Fruit fly (Drosophila melanogaster) whole organism, embryonic: ENCODE results near the gene gukh.

Experiments
- CG10209 ChIP-seq: fragments of 200-800 bp; sonication (Bioruptor generic); optimal IDR thresholded peaks from 3 replicates; lab custom pipeline; 2017; ENCODE audit warnings: missing biosample characterization, mild to moderate bottlenecking, missing genetic modification characterization, missing genetic modification reagents
- CG13296 ChIP-seq: fragments of 200-800 bp; sonication (Bioruptor generic); optimal IDR thresholded peaks from 3 replicates; lab custom pipeline; 2018; ENCODE audit warnings: missing biosample characterization, mild to moderate bottlenecking, missing genetic modification characterization
- CG13424 ChIP-seq: fragments of 200-800 bp; sonication (Bioruptor generic); optimal IDR thresholded peaks from 2 replicates; lab custom pipeline; 2019; ENCODE audit warnings: missing biosample characterization, mild to moderate bottlenecking, missing genetic modification characterization, moderate library complexity
- CG13894 ChIP-seq: fragments of 200-800 bp; sonication (Bioruptor generic); optimal IDR thresholded peaks from 3 replicates; lab custom pipeline; 2018; ENCODE audit warnings: missing biosample characterization, mild to moderate bottlenecking, missing genetic modification characterization, moderate library complexity
- CG15514 ChIP-seq: fragments of 200-800 bp; sonication (Bioruptor generic); optimal IDR thresholded peaks from 3 replicates; lab custom pipeline; 2017; ENCODE audit warnings: missing biosample characterization, missing genetic modification characterization, mild to moderate bottlenecking, moderate library complexity, missing genetic modification reagents
- CG18262 ChIP-seq: fragments of 200-800 bp; optimal IDR thresholded peaks from 3 replicates; lab custom pipeline; 2019; ENCODE audit warnings: missing biosample characterization, mild to moderate bottlenecking, missing genetic modification characterization, moderate library complexity
- CG2712 ChIP-seq: fragments of 200-800 bp; optimal IDR thresholded peaks from 3 replicates; lab custom pipeline; 2019; ENCODE audit warnings: missing biosample characterization, mild to moderate bottlenecking, missing genetic modification characterization, moderate library complexity
- CG30403 ChIP-seq: fragments of 200-800 bp; sonication (Bioruptor generic); optimal IDR thresholded peaks from 3 replicates; lab custom pipeline; 2016; ENCODE audit warnings: missing biosample characterization, missing genetic modification characterization
- CG31224 ChIP-seq: fragments of 200-800 bp; sonication (Bioruptor generic); IDR thresholded peaks from 2 replicates; pipeline ENCODE4 v1.3.6; 2022; ENCODE audit warnings: missing biosample characterization, missing genetic modification characterization
- CG31388 ChIP-seq: fragments of 200-800 bp; sonication (Bioruptor generic); optimal IDR thresholded peaks from 2 replicates; lab custom pipeline; 2016; ENCODE audit warnings: missing biosample characterization, missing genetic modification characterization
- CG3281 ChIP-seq: fragments of 200-800 bp; sonication (Bioruptor generic); optimal IDR thresholded peaks from 3 replicates; lab custom pipeline; 2017; ENCODE audit warnings: missing biosample characterization, mild to moderate bottlenecking, missing genetic modification characterization
- CG6683 ChIP-seq: fragments of 200-800 bp; sonication (Bioruptor generic); optimal IDR thresholded peaks from 2 replicates; lab custom pipeline; 2017; ENCODE audit warnings: missing biosample characterization, mild to moderate bottlenecking, missing genetic modification characterization, missing genetic modification reagents
- CG6791 ChIP-seq: fragments of 200-800 bp; sonication (Bioruptor generic); IDR thresholded peaks from 3 replicates; pipeline ENCODE4 v1.3.6; 2022; ENCODE audit warnings: missing biosample characterization, missing genetic modification characterization; ENCODE audit not compliant: partially characterized antibody
- CG6854 ChIP-seq: fragments of 200-800 bp; sonication (Bioruptor generic); optimal IDR thresholded peaks from 3 replicates; lab custom pipeline; 2017; ENCODE audit warnings: missing biosample characterization, mild to moderate bottlenecking, missing genetic modification characterization
- CG9215 ChIP-seq: fragments of 200-800 bp; sonication (Bioruptor generic); IDR thresholded peaks from 2 replicates; pipeline ENCODE4 v1.3.6; 2022; ENCODE audit warnings: missing biosample characterization, missing genetic modification characterization
- CG9609 ChIP-seq: fragments of 200-800 bp; sonication (Bioruptor generic); optimal IDR thresholded peaks from 3 replicates; lab custom pipeline; 2016; ENCODE audit warnings: missing biosample characterization, missing genetic modification characterization
- CG9727 ChIP-seq: fragments of 200-800 bp; sonication (Bioruptor generic); optimal IDR thresholded peaks from 3 replicates; lab custom pipeline; 2017; ENCODE audit warnings: missing biosample characterization, mild to moderate bottlenecking, missing genetic modification characterization
- CG9932 ChIP-seq: fragments of 200-800 bp; sonication (Bioruptor generic); IDR thresholded peaks from 2 replicates; pipeline ENCODE4 v1.3.6; 2022; ENCODE audit warnings: missing biosample characterization, missing genetic modification characterization
- CkIIα-i1 ChIP-seq: fragments of 200-800 bp; sonication (Bioruptor generic); IDR thresholded peaks from 2 replicates; pipeline ENCODE4 v1.3.6; 2022; ENCODE audit warnings: missing biosample characterization, missing genetic modification characterization
- CoRest ChIP-seq: fragments of 200-800 bp; sonication (Bioruptor generic); optimal IDR thresholded peaks from 3 replicates; lab custom pipeline; 2018; ENCODE audit warnings: missing biosample characterization, mild to moderate bottlenecking, missing genetic modification characterization, moderate library complexity
- D19B ChIP-seq: fragments of 200-800 bp; sonication (Bioruptor generic); optimal IDR thresholded peaks from 2 replicates; lab custom pipeline; 2017; ENCODE audit warnings: missing biosample characterization, mild to moderate bottlenecking, missing genetic modification characterization
- Fer2 ChIP-seq: fragments of 200-800 bp; sonication (Bioruptor generic); optimal IDR thresholded peaks from 2 replicates; lab custom pipeline; 2018; ENCODE audit warnings: missing biosample characterization, mild to moderate bottlenecking, missing genetic modification characterization, moderate library complexity
- Hr3 ChIP-seq: fragments of 200-800 bp; sonication (Bioruptor generic); optimal IDR thresholded peaks from 3 replicates; lab custom pipeline; 2016; ENCODE audit warnings: missing biosample characterization, missing genetic modification characterization
- Hr51 ChIP-seq, 2 experiments: fragments of 200-800 bp; sonication (Bioruptor generic); optimal IDR thresholded peaks; 2 replicates in 1 of 2; 3 replicates in 1 of 2; lab custom pipeline; 2016 to 2018; ENCODE audit warnings: missing biosample characterization in 2 of 2, missing genetic modification characterization in 2 of 2, mild to moderate bottlenecking in 1 of 2, moderate library complexity in 1 of 2
- Pdp1 ChIP-seq, 2 experiments: fragments of 200-800 bp; sonication (Bioruptor generic); optimal IDR thresholded peaks; 3 replicates each; lab custom pipeline; 2016; ENCODE audit warnings: missing biosample characterization in 2 of 2, missing genetic modification characterization in 2 of 2, mild to moderate bottlenecking in 1 of 2, moderate library complexity in 1 of 2
- Ssrp ChIP-seq: fragments of 200-800 bp; sonication (Bioruptor generic); optimal IDR thresholded peaks from 2 replicates; lab custom pipeline; 2018; ENCODE audit warnings: missing biosample characterization, mild to moderate bottlenecking, missing genetic modification characterization, moderate library complexity
- Stat92E ChIP-seq, 3 experiments: fragments of >200 bp in 2 of 3; fragments of 200-800 bp in 1 of 3; sonication (Bioruptor generic) in 1 of 3; optimal IDR thresholded peaks; 2 replicates each; lab custom pipeline; 2017 to 2019; ENCODE audit warnings: missing biosample characterization in 3 of 3, missing genetic modification characterization in 3 of 3, mild to moderate bottlenecking in 1 of 3, moderate library complexity in 1 of 3
- Xrp1 ChIP-seq: fragments of 200-800 bp; sonication (Bioruptor generic); IDR thresholded peaks from 2 replicates; pipeline ENCODE4 v1.3.6; 2022; ENCODE audit warnings: missing biosample characterization, missing genetic modification characterization
- ato ChIP-seq: fragments of 200-800 bp; sonication (Bioruptor generic); IDR thresholded peaks from 2 replicates; pipeline ENCODE4 v1.3.6; 2022; ENCODE audit warnings: missing biosample characterization, missing genetic modification characterization; ENCODE audit not compliant: partially characterized antibody
- btn ChIP-seq: fragments of 200-800 bp; sonication (Bioruptor generic); optimal IDR thresholded peaks from 2 replicates; lab custom pipeline; 2016; ENCODE audit warnings: missing biosample characterization, missing genetic modification characterization
- caup ChIP-seq: fragments of 200-800 bp; sonication (Bioruptor generic); optimal IDR thresholded peaks from 3 replicates; lab custom pipeline; 2017; ENCODE audit warnings: missing biosample characterization, mild to moderate bottlenecking, missing genetic modification characterization, moderate library complexity; ENCODE audit not compliant: severe bottlenecking
- chinmo ChIP-seq: fragments of 200-800 bp; sonication (Bioruptor generic); IDR thresholded peaks from 4 replicates; pipeline ENCODE4 v1.3.6; 2022; ENCODE audit warnings: missing biosample characterization, missing genetic modification characterization; ENCODE audit not compliant: partially characterized antibody
- dmrt99B ChIP-seq: fragments of 200-800 bp; sonication (Bioruptor generic); optimal IDR thresholded peaks from 2 replicates; lab custom pipeline; 2018; ENCODE audit warnings: missing biosample characterization, mild to moderate bottlenecking, missing genetic modification characterization, moderate library complexity
- dpn ChIP-seq, 2 experiments: fragments of 200-800 bp; sonication (Bioruptor generic); optimal IDR thresholded peaks; 3 replicates each; lab custom pipeline; 2016; ENCODE audit warnings: missing biosample characterization in 2 of 2, missing genetic modification characterization in 2 of 2
- ems ChIP-seq: fragments of 200-800 bp; sonication (Bioruptor generic); optimal IDR thresholded peaks from 3 replicates; lab custom pipeline; 2016; ENCODE audit warnings: missing biosample characterization, missing genetic modification characterization
- exex ChIP-seq: fragments of 200-800 bp; sonication (Bioruptor generic); optimal IDR thresholded peaks from 4 replicates; lab custom pipeline; 2018; ENCODE audit warnings: missing biosample characterization, mild to moderate bottlenecking, missing genetic modification characterization, moderate library complexity
- hkb ChIP-seq, 2 experiments: fragments of 200-800 bp in 1 of 2; fragments of >200 bp in 1 of 2; sonication (Bioruptor generic) in 1 of 2; IDR thresholded peaks in 1 of 2; optimal IDR thresholded peaks in 1 of 2; 2 replicates each; pipeline versions ENCODE4 v1.3.6 to Lab custom; 2017 to 2022; ENCODE audit warnings: missing biosample characterization in 1 of 2, missing genetic modification characterization in 1 of 2
- insv ChIP-seq, 2 experiments: fragments of 200-800 bp; sonication (Bioruptor generic); optimal IDR thresholded peaks; 3 replicates each; lab custom pipeline; 2016 to 2018; ENCODE audit warnings: missing biosample characterization in 2 of 2, missing genetic modification characterization in 2 of 2
- lilli ChIP-seq: fragments of 200-800 bp; sonication (Bioruptor generic); optimal IDR thresholded peaks from 3 replicates; lab custom pipeline; 2016; ENCODE audit warnings: missing biosample characterization, missing genetic modification characterization
- lmd ChIP-seq: fragments of 200-800 bp; sonication (Bioruptor generic); IDR thresholded peaks from 2 replicates; pipeline ENCODE4 v1.3.6; 2022; ENCODE audit warnings: missing biosample characterization, missing genetic modification characterization
- nerfin-2 ChIP-seq: fragments of 200-800 bp; sonication (Bioruptor generic); IDR thresholded peaks from 2 replicates; pipeline ENCODE4 v1.3.6; 2022; ENCODE audit warnings: missing biosample characterization, missing genetic modification characterization; ENCODE audit not compliant: partially characterized antibody
- salm ChIP-seq: fragments of 200-800 bp; sonication (Bioruptor generic); optimal IDR thresholded peaks from 2 replicates; lab custom pipeline; 2018; ENCODE audit warnings: missing biosample characterization, mild to moderate bottlenecking, missing genetic modification characterization
- scrt ChIP-seq: fragments of 200-800 bp; sonication (Bioruptor generic); optimal IDR thresholded peaks from 2 replicates; lab custom pipeline; 2018; ENCODE audit warnings: missing biosample characterization, mild to moderate bottlenecking, missing genetic modification characterization, moderate library complexity
- sd ChIP-seq: fragments of 200-800 bp; sonication (Bioruptor generic); optimal IDR thresholded peaks from 3 replicates; lab custom pipeline; 2018; ENCODE audit warnings: missing biosample characterization, mild to moderate bottlenecking, missing genetic modification characterization, moderate library complexity
- seq ChIP-seq: fragments of 200-800 bp; sonication (Bioruptor generic); IDR thresholded peaks from 2 replicates; pipeline ENCODE4 v1.3.6; 2022; ENCODE audit warnings: missing biosample characterization, missing genetic modification characterization
- slp2 ChIP-seq: fragments of 200-800 bp; sonication (Bioruptor generic); optimal IDR thresholded peaks from 2 replicates; lab custom pipeline; 2016; ENCODE audit warnings: missing biosample characterization, missing genetic modification characterization
- tin ChIP-seq: fragments of 200-800 bp; sonication (Bioruptor generic); optimal IDR thresholded peaks from 3 replicates; lab custom pipeline; 2016; ENCODE audit warnings: missing biosample characterization, missing genetic modification characterization

gukh gene

DNA sequence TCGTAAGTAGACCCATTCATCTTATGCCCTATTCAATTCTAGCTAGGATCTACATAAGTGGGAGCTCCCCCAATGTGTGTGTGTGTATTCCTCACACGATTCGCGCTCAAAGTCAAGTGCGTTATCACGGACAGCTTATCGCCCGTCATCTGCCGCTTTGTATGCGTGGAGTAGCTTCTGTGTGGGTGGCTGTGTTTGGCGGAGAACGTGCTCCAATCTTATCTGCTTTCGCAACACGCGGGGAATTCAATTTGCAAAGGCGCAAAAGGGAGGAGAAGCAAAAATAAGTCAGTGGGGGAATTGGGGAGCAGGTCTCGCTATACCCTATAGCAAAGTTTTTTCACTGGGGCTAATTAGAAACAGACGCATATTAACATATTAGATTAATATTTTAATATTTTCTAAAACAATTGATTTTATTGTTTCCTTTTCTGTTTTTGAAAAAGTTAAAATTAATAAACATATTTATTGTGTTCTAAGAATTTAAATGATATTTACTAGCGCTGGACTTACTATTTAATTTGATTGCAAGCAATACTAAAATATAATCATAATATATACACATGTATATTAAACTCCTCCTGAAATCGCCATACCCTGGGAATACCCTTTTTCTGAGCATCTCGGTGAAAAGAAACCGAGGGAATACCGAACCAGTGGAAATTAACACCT, 1.4 kb downstream of the gukh start (continued):
- TF ChIP-seq D19B: peak; percentile 85
- no peak for TF ChIP-seq CkIIα-i1
- no peak for TF ChIP-seq Pdp1 (GFP tag; optimal IDR thresholded peaks at IDR 0.05; lab: Kevin White, UChicago)
- TF ChIP-seq exex: peak; percentile 3
- TF ChIP-seq Xrp1 (GFP tag; lab: Robert Waterston, UW): peak; percentile 33; the same call in 1 of the 2 replicates
- peak; percentile 46 for TF ChIP-seq lilli (GFP tag; lab: Kevin White, UChicago)
- no peak for TF ChIP-seq ems (GFP tag; lab: Kevin White, UChicago)
- peak; percentile 20 for TF ChIP-seq CG13894 (tag; lab: Kevin White, UChicago)
- TF ChIP-seq CG13424 (tag; lab: Kevin White, UChicago): no peak
- TF ChIP-seq dmrt99B: peak; percentile 54
- TF ChIP-seq CG9932: peak; percentile 52; the same call in 1 of the 2 replicates
- TF ChIP-seq scrt (GFP tag; lab: Kevin White, UChicago): peak; percentile 12
- peak; percentile 36 for TF ChIP-seq CG10209
- peak; percentile 38 for TF ChIP-seq CG6683 (GFP tag; lab: Kevin White, UChicago)
- peak; percentile 2 for TF ChIP-seq CG18262 (tag; lab: Kevin White, UChicago)
- TF ChIP-seq btn (GFP tag; lab: Kevin White, UChicago): no peak
- no peak for TF ChIP-seq hkb (optimal IDR thresholded peaks at IDR 0.05; lab: Kevin White, UChicago)
- TF ChIP-seq hkb (GFP tag; IDR thresholded peaks at IDR 0.05; lab: Robert Waterston, UW): no peak
- TF ChIP-seq Ssrp: no peak
- TF ChIP-seq CG31388 (GFP tag; lab: Kevin White, UChicago): no peak
- TF ChIP-seq CG6791 (GFP tag; lab: Robert Waterston, UW): no peak
- no peak for TF ChIP-seq slp2
- no peak for TF ChIP-seq ato (GFP tag; lab: Robert Waterston, UW)
- TF ChIP-seq lmd: peak; percentile 16; the same call in 1 of the 2 replicates
- no peak for TF ChIP-seq seq (GFP tag; lab: Robert Waterston, UW)
- TF ChIP-seq sd: peak; percentile 45
- TF ChIP-seq CG30403 (GFP tag; lab: Kevin White, UChicago): peak; percentile 54
- no peak for TF ChIP-seq Stat92E (GFP tag; optimal IDR thresholded peaks at IDR 0.05; lab: Kevin White, UChicago)
- TF ChIP-seq insv (GFP tag; optimal IDR thresholded peaks at IDR 0.05; lab: Kevin White, UChicago): no peak
- TF ChIP-seq caup (GFP tag; lab: Kevin White, UChicago): peak; percentile 34
- peak; percentile 42 for TF ChIP-seq CG15514
- peak; percentile 63 for TF ChIP-seq CG9727 (GFP tag; lab: Kevin White, UChicago)
- TF ChIP-seq dpn (GFP tag; optimal IDR thresholded peaks at IDR 0.05; lab: Kevin White, UChicago): peak in 1 of 2 experiments; percentile 15
- TF ChIP-seq CG31224 (GFP tag; lab: Robert Waterston, UW): no peak
- peak; percentile 21 for TF ChIP-seq CG6854
- peak; percentile 32 for TF ChIP-seq CG13296 (GFP tag; lab: Kevin White, UChicago)
- no peak for TF ChIP-seq tin (GFP tag; lab: Kevin White, UChicago)
- no peak for TF ChIP-seq CG9609
- TF ChIP-seq nerfin-2 (GFP tag; lab: Robert Waterston, UW): no peak
- peak; percentile 45; the same call in 1 of the 2 replicates for TF ChIP-seq CG9215 (GFP tag; lab: Robert Waterston, UW)
- peak; percentile 54 for TF ChIP-seq CoRest (tag; lab: Kevin White, UChicago)
- peak; percentile 26 for TF ChIP-seq Hr3 (GFP tag; lab: Kevin White, UChicago)
- peak; percentile 40 for TF ChIP-seq Fer2 (tag; lab: Kevin White, UChicago)
- peak in 1 of 2 experiments; percentile 36 for TF ChIP-seq Hr51 (GFP tag; optimal IDR thresholded peaks at IDR 0.05; lab: Kevin White, UChicago)
- no peak for TF ChIP-seq salm (tag; lab: Kevin White, UChicago)
- TF ChIP-seq CG2712: peak; percentile 8
- 0 out of 4 replicates have a peak, but pooled peaks have one; percentile 36 for TF ChIP-seq chinmo (GFP tag; lab: Robert Waterston, UW)
- TF ChIP-seq CG3281 (GFP tag; lab: Kevin White, UChicago): peak; percentile 78
